Fruit fly (Drosophila melanogaster): ENCODE data around the gene CG31142.

CG31142 gene

DNA sequence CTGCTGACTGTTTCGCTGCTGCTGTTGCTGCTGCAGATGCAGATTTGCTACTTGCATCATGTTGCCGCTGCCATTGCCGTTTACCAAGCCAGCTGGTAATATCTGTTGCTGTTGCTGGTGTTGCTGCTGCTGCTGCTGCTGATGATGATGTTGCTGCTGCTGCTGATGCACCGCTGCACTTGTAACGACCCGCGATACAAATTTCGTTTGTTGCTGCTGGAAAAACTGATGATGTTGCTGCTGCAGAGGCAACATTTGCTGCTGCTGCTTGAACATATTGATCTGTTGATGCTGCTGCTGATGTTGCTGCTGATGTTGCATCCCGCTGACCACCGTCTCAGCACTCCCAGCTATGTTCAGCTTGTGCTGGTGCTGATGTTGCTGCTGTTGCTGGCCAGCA lies 8.7 kb upstream of the CG31142 start:
- TF ChIP-seq Dll (optimal IDR thresholded peaks at IDR 0.05) (no peak), usp (GFP tag; optimal IDR thresholded peaks at IDR 0.05) (no peak), CG8478 (optimal IDR thresholded peaks at IDR 0.05) (no peak), EcR (GFP tag; optimal IDR thresholded peaks at IDR 0.05) (no peak), pan (optimal IDR thresholded peaks at IDR 0.05) (no peak), psq (optimal IDR thresholded peaks at IDR 0.05) (no peak)

DNA sequence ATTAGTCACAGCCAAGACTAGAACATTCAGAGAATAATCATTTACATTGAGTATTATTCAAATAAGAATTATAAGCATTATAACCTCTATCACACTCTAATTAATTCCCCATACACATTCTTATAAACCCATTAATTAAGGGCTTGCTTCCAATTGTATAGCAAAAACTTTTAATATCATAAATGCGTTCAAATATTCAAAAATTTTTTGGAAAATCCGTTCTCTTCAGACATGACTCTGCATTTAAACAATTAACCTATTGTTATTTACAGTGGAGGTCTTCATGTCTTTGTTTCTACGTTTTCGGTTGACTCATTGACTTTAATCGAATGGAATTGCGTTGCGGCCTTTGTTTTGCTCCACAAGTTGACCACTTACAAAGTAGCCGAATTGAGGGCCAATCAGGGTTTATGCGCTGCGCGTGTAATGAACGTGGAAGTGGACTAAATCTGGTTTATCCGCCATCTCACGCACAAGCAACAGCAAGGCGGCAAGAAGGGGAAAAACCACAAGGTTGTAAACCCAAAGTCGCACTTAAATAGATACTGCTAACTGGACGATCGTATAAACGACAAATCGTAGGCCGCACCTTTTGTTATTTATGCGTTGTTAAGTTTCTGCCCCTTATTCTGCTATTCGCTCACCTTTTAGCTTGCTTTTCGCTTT lies 8.0 kb upstream of the CG31142 start:
- TF ChIP-seq usp (GFP tag; optimal IDR thresholded peaks at IDR 0.05) (no peak), EcR (GFP tag; optimal IDR thresholded peaks at IDR 0.05) (no peak), CG8478 (optimal IDR thresholded peaks at IDR 0.05) (no peak), psq (optimal IDR thresholded peaks at IDR 0.05) (no peak), Dll (optimal IDR thresholded peaks at IDR 0.05) (no peak), pan (optimal IDR thresholded peaks at IDR 0.05) (no peak)

DNA sequence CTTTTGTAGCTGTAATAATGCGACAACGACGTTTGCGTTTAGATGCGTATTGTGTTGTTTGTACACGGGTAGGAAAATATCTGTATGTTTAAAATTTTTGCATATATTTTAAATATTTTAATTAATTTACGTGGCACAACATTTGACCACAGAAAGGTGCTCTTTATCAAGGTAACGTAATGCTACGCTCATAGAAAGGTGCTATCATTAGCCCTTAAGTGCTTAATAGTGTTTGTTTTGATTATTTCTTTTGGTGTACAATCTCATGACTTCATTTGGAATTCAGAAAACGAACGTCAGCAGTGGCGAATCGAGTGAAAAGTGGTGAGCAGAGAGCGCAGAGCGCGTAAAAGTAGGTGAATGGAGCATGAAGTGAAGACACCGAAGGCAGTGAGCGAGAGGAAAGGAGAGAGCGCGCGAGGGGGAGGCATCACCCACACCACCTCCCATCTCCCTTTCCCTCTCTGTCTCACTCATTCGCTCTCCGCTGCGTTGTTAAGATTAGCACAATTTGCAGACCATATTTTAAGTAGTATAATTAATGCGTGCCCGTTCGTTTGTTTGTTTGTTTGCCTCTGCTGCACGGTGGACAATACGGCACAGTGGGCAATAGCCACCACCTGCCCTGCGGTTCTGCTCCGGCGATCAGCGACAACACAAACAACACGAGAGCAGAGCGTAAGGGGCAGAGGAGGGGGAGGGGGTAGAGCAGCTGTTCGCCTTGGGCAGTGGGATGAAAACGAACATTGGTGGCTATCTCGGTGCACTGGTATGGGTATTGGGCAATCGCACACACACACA lies 7.1 kb upstream of the CG31142 start:
- TF ChIP-seq CG8478 (optimal IDR thresholded peaks at IDR 0.05) (no peak), usp (GFP tag; optimal IDR thresholded peaks at IDR 0.05) (no peak), pan (optimal IDR thresholded peaks at IDR 0.05) (no peak), Dll (optimal IDR thresholded peaks at IDR 0.05) (no peak), psq (optimal IDR thresholded peaks at IDR 0.05) (no peak), EcR (GFP tag; optimal IDR thresholded peaks at IDR 0.05) (no peak)

DNA sequence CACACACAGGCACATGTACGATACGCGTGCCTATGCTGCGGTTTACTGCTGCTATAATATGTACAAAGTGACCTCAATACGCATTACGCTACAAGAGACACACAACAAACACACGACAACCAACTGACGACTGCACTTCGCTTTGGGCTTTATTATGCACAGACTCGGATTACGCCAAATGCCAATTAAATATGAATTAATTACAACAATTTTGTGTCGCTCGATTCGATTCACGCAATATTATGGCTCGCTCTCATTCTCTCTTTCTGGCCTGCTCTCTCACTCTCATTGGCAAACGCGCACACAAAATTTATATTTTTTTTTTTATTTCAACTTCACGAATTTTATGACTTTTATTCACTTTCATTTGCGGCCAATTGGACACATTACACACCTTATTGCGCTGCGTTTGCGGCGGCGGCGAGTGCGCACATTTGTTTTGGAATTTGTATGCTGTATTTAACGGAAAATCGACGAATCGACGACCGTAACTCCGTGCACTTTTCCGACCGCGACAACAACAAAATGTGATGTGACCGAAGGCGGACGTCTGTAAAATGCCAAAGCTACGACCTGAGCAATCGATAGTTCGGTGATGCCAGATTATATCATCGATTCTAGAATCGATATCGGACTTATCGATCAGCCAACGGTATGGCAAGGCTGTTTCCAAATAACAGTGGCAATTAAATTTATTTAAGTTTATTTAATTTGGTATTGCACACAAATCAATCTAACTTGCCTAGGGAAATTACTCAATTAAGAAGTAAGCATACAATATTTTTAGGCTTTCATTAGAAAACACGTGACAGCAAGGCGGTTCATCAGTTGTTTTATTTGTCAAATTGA lies 6.3 kb upstream of the CG31142 start, which contains the start of the genes sba and CG31141:
Gene sba, minus strand, starts transcription at position 472 of the 849 bp plus-strand sequence.
Gene CG31141, plus strand, starts transcription at position 799 of the 849 bp plus-strand sequence.
- no peak for TF ChIP-seq Dll (optimal IDR thresholded peaks at IDR 0.05)
- TF ChIP-seq EcR (GFP tag; optimal IDR thresholded peaks at IDR 0.05): no peak
- no peak for TF ChIP-seq usp (GFP tag; optimal IDR thresholded peaks at IDR 0.05)
- no peak for TF ChIP-seq psq (optimal IDR thresholded peaks at IDR 0.05)
- TF ChIP-seq CG8478 (optimal IDR thresholded peaks at IDR 0.05): no peak
- no peak for TF ChIP-seq pan (optimal IDR thresholded peaks at IDR 0.05)

DNA sequence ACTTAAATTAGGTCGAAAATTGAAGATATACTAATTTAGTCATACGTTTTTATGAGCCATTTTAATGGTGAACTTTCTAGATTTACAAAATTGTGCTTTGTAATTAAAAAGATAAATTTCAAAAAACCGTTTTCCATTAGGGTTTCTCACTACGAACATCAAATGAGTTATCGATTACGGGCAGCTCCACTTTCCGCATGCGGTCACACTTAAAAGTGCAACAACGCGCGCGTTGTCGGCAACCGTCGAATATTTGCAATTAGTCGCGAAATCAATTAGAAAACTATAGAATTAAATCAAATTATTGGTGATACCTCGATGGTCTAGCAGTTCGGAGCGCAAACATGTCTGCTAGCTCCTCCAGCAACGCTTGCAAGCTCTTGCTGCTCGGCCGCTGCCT lies 4.8 kb upstream of the CG31142 start, which contains the start of gene Ndc1:
Gene Ndc1, plus strand, starts transcription at position 200 of the 400 bp plus-strand sequence.
- TF ChIP-seq EcR (GFP tag; optimal IDR thresholded peaks at IDR 0.05) (no peak), psq (optimal IDR thresholded peaks at IDR 0.05) (no peak), Dll (optimal IDR thresholded peaks at IDR 0.05) (no peak), usp (GFP tag; optimal IDR thresholded peaks at IDR 0.05) (no peak), pan (optimal IDR thresholded peaks at IDR 0.05) (no peak), CG8478 (optimal IDR thresholded peaks at IDR 0.05) (no peak)

DNA sequence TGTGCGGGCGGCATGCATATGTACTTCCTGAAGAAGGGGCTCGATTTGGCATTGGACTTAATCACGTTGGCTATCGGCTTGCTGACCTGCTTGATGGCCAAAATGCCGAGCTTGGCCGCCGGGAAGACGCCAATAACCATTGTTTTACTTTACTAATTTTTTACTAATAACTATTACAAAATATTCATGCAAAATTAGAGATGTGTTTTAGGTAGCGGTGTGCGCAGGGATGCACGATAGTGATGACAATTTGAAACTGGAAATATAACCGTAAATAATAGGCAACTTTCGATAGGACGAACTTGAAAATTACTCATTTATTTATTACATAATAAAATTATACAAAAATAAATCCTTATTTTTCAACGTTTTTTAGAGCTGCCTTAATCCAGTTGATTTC lies 1.6 kb upstream of the CG31142 start, which contains the start of gene CG13601:
Gene CG13601, minus strand, starts transcription at position 206 of the 400 bp plus-strand sequence.
- TF ChIP-seq pan (optimal IDR thresholded peaks at IDR 0.05) (no peak), psq (optimal IDR thresholded peaks at IDR 0.05) (no peak), Dll (optimal IDR thresholded peaks at IDR 0.05) (no peak), usp (GFP tag; optimal IDR thresholded peaks at IDR 0.05) (no peak), EcR (GFP tag; optimal IDR thresholded peaks at IDR 0.05) (no peak), CG8478 (optimal IDR thresholded peaks at IDR 0.05) (no peak)

DNA sequence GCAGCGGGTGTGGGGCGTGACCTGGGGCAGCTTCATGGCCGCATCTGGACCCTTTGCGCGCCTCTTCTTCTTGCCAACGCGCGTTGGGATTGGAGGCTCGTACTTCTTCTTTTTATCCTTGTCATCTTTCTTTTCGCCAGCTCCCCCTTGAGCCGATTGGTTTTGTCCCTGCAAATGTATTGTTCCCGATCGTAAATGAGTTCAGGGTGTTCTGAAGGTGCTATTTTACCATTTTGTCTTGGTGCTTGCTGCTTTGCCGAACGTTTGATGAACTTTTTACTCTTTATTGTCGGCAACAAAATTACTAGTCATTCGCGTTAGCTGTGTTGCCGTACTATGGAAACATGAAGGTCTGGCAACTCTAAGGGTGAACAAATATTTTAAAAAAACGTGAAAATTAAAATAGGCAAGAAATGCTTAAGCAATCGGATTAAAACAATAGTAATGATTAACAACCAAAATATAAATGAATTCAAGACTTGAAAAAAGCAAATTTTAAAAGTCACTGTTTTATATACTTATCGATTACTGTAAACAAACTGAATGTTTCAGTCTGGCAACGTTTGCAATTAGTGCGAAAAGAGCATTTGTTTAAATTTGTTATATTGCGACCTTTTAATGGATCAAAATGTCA lies 2.2 kb downstream of the CG31142 start, which contains the start of the genes Rpt2 and CG13599:
Gene Rpt2, minus strand, starts transcription at position 464 of the 634 bp plus-strand sequence.
Gene CG13599, plus strand, starts transcription at position 545 of the 634 bp plus-strand sequence.
- TF ChIP-seq Dll (optimal IDR thresholded peaks at IDR 0.05): no peak
- TF ChIP-seq usp (GFP tag; optimal IDR thresholded peaks at IDR 0.05): no peak
- no peak for TF ChIP-seq pan (optimal IDR thresholded peaks at IDR 0.05)
- TF ChIP-seq EcR (GFP tag; optimal IDR thresholded peaks at IDR 0.05): no peak
- no peak for TF ChIP-seq CG8478 (optimal IDR thresholded peaks at IDR 0.05)
- TF ChIP-seq psq (optimal IDR thresholded peaks at IDR 0.05): no peak

DNA sequence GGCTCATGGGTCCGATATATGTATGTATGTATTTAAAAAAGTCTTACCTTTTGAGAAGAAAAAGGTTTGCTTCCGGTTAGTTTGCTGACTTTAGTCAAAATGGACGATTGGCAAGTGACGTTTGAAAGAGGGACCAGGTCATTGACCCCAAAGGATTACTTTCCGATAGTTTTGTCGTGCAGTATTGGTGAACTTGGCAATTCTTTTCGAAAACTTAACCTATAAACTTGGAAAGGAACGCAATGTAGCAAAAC lies 4.3 kb downstream of the CG31142 start, which contains the start of gene RpS19b:
Gene RpS19b, minus strand, starts transcription at position 101 of the 254 bp plus-strand sequence.
- TF ChIP-seq psq (optimal IDR thresholded peaks at IDR 0.05): no peak
- no peak for TF ChIP-seq CG8478 (optimal IDR thresholded peaks at IDR 0.05)
- no peak for TF ChIP-seq pan (optimal IDR thresholded peaks at IDR 0.05)
- TF ChIP-seq EcR (GFP tag; optimal IDR thresholded peaks at IDR 0.05): no peak
- TF ChIP-seq Dll (optimal IDR thresholded peaks at IDR 0.05): no peak
- no peak for TF ChIP-seq usp (GFP tag; optimal IDR thresholded peaks at IDR 0.05)

DNA sequence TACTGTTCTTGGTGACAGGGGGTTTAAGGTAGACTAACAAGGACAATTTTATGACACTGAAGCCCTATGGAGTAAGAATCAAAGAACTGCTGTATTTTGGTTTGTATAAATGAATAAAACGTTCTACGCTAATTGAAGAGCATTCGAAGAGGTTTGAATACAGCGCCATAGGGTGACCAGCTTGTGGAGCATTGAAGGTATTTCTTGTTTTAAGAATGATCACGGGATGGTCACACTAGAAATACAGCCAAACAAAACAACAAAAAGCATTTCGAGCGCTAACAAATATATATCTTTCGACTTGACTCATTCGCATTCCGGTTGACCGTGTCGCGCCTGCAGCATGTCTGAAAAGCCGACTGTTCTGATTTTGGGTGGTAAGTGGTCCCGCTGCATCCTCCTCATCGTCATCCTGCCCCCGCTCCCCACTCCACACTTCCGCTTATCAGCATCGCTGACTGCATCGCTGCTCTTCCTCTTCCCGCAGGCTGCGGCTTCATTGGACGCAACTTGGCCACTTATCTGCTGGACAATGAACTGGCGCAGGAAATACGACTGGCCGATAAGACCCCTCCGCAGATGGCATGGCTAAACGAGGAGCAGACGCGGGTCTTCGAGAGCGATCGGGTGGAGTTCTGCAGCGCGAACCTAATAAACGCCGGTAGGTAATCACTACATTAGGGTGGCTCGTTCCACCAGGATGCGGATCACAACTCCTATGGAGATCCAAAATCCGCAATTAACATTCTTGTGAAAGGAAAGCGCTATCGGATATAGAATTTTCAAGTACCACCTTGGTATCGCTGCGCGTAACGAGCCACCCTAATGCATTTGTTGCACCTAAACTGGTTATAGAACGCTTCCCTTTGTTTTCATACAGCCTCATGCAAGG lies 4.9 kb downstream of the CG31142 start, which contains the start of gene CG5854:
Gene CG5854, plus strand, starts transcription at position 229 of the 892 bp plus-strand sequence.
- TF ChIP-seq EcR (GFP tag; optimal IDR thresholded peaks at IDR 0.05) (no peak), psq (optimal IDR thresholded peaks at IDR 0.05) (no peak), usp (GFP tag; optimal IDR thresholded peaks at IDR 0.05) (no peak), pan (optimal IDR thresholded peaks at IDR 0.05) (no peak), Dll (optimal IDR thresholded peaks at IDR 0.05) (no peak)

DNA sequence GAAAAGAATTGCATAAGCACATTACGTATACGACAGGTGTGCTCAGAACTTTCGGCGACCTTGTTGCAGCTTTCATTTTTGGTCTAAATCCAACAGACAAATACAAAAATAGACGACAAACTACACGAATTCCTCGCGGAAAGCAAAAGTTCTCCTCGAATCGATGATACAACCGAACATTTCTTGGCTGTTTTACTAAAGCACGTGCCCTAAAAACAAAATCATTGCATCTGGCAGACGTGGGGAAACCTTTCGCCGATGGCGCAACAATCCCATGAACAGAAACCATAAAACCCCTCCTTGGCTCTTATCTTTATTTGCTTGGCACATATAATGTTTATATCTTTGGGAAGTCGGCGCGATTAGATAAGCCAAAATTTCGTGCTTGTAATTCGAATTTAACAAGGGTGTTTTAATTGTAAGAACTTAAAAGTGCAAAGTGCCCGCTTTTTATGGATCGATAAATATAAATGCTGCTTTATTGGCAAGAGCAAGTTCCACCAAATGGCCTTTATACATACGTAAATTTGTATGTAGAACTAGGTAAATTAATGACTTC lies 9.6 kb downstream of the CG31142 start:
- TF ChIP-seq CG8478 (optimal IDR thresholded peaks at IDR 0.05) (no peak), EcR (GFP tag; optimal IDR thresholded peaks at IDR 0.05) (no peak), psq (optimal IDR thresholded peaks at IDR 0.05) (no peak), Dll (optimal IDR thresholded peaks at IDR 0.05) (no peak), pan (optimal IDR thresholded peaks at IDR 0.05) (no peak), usp (GFP tag; optimal IDR thresholded peaks at IDR 0.05) (no peak)
